Fruit fly (Drosophila melanogaster): Measurements from ENCODE around the gene NLaz.

dm6 chr2L:1328861-1329260 lies 32.8 kb downstream of the NLaz start, which contains the start of gene a5:
- TF ChIP-seq Myc (optimal IDR thresholded peaks at IDR 0.05) (no peak), psq (optimal IDR thresholded peaks at IDR 0.05) (no peak), Sin3A (optimal IDR thresholded peaks at IDR 0.05) (no peak)

Measured in Kc167 (cell line).